Worm (Caenorhabditis elegans) whole organism, L2 larva: ENCODE measurements around the gene C55A6.6.

Source experiments
- F13H6.1 ChIP-seq: sonication (generic microtip); optimal IDR thresholded peaks from 2 replicates; lab custom pipeline; 2016; ENCODE audit warnings: missing genetic modification characterization, missing compliant biosample characterization
- R02D3.7 ChIP-seq: fragments of 150-350 bp; optimal IDR thresholded peaks from 2 replicates; lab custom pipeline; 2014; ENCODE audit warnings: missing biosample characterization, missing genetic modification characterization
- Y55F3AM.14 ChIP-seq: fragments of 200-800 bp; sonication (Bioruptor generic); optimal IDR thresholded peaks from 2 replicates; lab custom pipeline; 2018; ENCODE audit warnings: mild to moderate bottlenecking, missing genetic modification characterization, missing compliant biosample characterization
- alr-1 ChIP-seq: fragments of 150-350 bp; optimal IDR thresholded peaks from 2 replicates; lab custom pipeline; 2014; ENCODE audit warnings: missing biosample characterization, missing genetic modification characterization
- aly-2 ChIP-seq: fragments of 150-350 bp; optimal IDR thresholded peaks from 2 replicates; lab custom pipeline; 2014; ENCODE audit warnings: missing biosample characterization, missing genetic modification characterization
- ceh-16 ChIP-seq: fragments of 150-350 bp; optimal IDR thresholded peaks from 2 replicates; lab custom pipeline; 2014; ENCODE audit warnings: missing biosample characterization, missing genetic modification characterization
- ceh-82 ChIP-seq: fragments of 150-350 bp; optimal IDR thresholded peaks from 2 replicates; lab custom pipeline; 2014; ENCODE audit warnings: missing biosample characterization, missing genetic modification characterization
- crh-2 ChIP-seq: sonication (generic microtip); optimal IDR thresholded peaks from 2 replicates; lab custom pipeline; 2017; ENCODE audit warnings: missing biosample characterization, missing genetic modification characterization
- dmd-4 ChIP-seq: sonication (generic microtip); optimal IDR thresholded peaks from 2 replicates; lab custom pipeline; 2017; ENCODE audit warnings: missing biosample characterization, missing genetic modification characterization
- egl-27 ChIP-seq: sonication (generic microtip); optimal IDR thresholded peaks from 3 replicates; lab custom pipeline; 2017; ENCODE audit warnings: missing biosample characterization, missing genetic modification reagents, missing genetic modification characterization
- elt-1 ChIP-seq: fragments of 150-350 bp; optimal IDR thresholded peaks from 2 replicates; lab custom pipeline; 2014; ENCODE audit warnings: missing biosample characterization, missing genetic modification characterization
- fos-1 ChIP-seq: fragments of 150-350 bp; optimal IDR thresholded peaks from 2 replicates; lab custom pipeline; 2014; ENCODE audit warnings: missing biosample characterization, missing genetic modification characterization
- gmeb-1 ChIP-seq: fragments of 150-350 bp; optimal IDR thresholded peaks from 2 replicates; lab custom pipeline; 2014; ENCODE audit warnings: missing biosample characterization, missing genetic modification characterization
- lin-13 ChIP-seq: fragments of 150-350 bp; optimal IDR thresholded peaks from 2 replicates; lab custom pipeline; 2014; ENCODE audit warnings: missing biosample characterization, missing genetic modification reagents, missing genetic modification characterization
- lin-39 ChIP-seq: fragments of 150-350 bp; optimal IDR thresholded peaks from 2 replicates; lab custom pipeline; 2014; ENCODE audit warnings: missing biosample characterization, missing genetic modification reagents, missing genetic modification characterization
- lsy-2 ChIP-seq, 2 experiments: fragments of 150-350 bp in 1 of 2; sonication (generic microtip) in 1 of 2; optimal IDR thresholded peaks; 2 replicates each; lab custom pipeline; 2014 to 2017; ENCODE audit warnings: missing biosample characterization in 2 of 2, missing genetic modification characterization in 2 of 2
- mbf-1 ChIP-seq: sonication (generic microtip); optimal IDR thresholded peaks from 2 replicates; lab custom pipeline; 2017; ENCODE audit warnings: missing biosample characterization, missing genetic modification characterization
- mdl-1 ChIP-seq, 2 experiments: fragments of 150-350 bp in 1 of 2; sonication (generic microtip) in 1 of 2; optimal IDR thresholded peaks; 2 replicates each; lab custom pipeline; 2017; ENCODE audit warnings: missing biosample characterization in 2 of 2, missing genetic modification characterization in 2 of 2
- nhr-10 ChIP-seq: sonication (generic microtip); optimal IDR thresholded peaks from 2 replicates; lab custom pipeline; 2017; ENCODE audit warnings: missing biosample characterization, missing genetic modification characterization
- nhr-11 ChIP-seq: fragments of 150-350 bp; optimal IDR thresholded peaks from 2 replicates; lab custom pipeline; 2014; ENCODE audit warnings: missing biosample characterization, missing genetic modification characterization
- nhr-12 ChIP-seq: fragments of 150-350 bp; optimal IDR thresholded peaks from 2 replicates; lab custom pipeline; 2014; ENCODE audit warnings: missing biosample characterization, missing genetic modification characterization
- nhr-21 ChIP-seq: fragments of 150-350 bp; optimal IDR thresholded peaks from 2 replicates; lab custom pipeline; 2014; ENCODE audit warnings: missing biosample characterization, missing genetic modification characterization
- nhr-23 ChIP-seq: fragments of 150-350 bp; optimal IDR thresholded peaks from 2 replicates; lab custom pipeline; 2014; ENCODE audit warnings: missing biosample characterization, missing genetic modification reagents, missing genetic modification characterization
- nhr-237 ChIP-seq: fragments of 150-350 bp; optimal IDR thresholded peaks from 2 replicates; lab custom pipeline; 2014; ENCODE audit warnings: missing biosample characterization, missing genetic modification characterization
- nhr-25 ChIP-seq: fragments of 150-350 bp; sonication (generic microtip); optimal IDR thresholded peaks from 3 replicates; lab custom pipeline; 2014; ENCODE audit warnings: missing biosample characterization, missing genetic modification characterization
- nhr-6 ChIP-seq: fragments of 150-350 bp; optimal IDR thresholded peaks from 2 replicates; lab custom pipeline; 2014; ENCODE audit warnings: missing biosample characterization, missing genetic modification characterization
- nhr-77 ChIP-seq: fragments of 150-350 bp; optimal IDR thresholded peaks from 2 replicates; lab custom pipeline; 2014; ENCODE audit warnings: missing biosample characterization, missing genetic modification characterization
- peb-1 ChIP-seq: fragments of 150-350 bp; optimal IDR thresholded peaks from 2 replicates; lab custom pipeline; 2014; ENCODE audit warnings: missing biosample characterization, missing genetic modification characterization
- sem-4 ChIP-seq: fragments of 150-350 bp; optimal IDR thresholded peaks from 2 replicates; lab custom pipeline; 2014; ENCODE audit warnings: missing biosample characterization, missing genetic modification reagents, missing genetic modification characterization
- skn-1 ChIP-seq: sonication (generic microtip); optimal IDR thresholded peaks from 2 replicates; lab custom pipeline; 2017; ENCODE audit warnings: missing biosample characterization, missing genetic modification characterization
- sma-9 ChIP-seq, 2 experiments: fragments of 150-350 bp in 1 of 2; sonication (generic microtip) in 1 of 2; optimal IDR thresholded peaks; 2 replicates each; lab custom pipeline; 2014 to 2016; ENCODE audit warnings: missing genetic modification characterization in 2 of 2, mild to moderate bottlenecking in 1 of 2, missing biosample characterization in 1 of 2, missing compliant biosample characterization in 1 of 2, missing genetic modification reagents in 1 of 2, moderate library complexity in 1 of 2
- snpc-4 ChIP-seq: fragments of 150-350 bp; optimal IDR thresholded peaks from 2 replicates; lab custom pipeline; 2014; ENCODE audit warnings: missing biosample characterization, missing genetic modification characterization
- unc-39 ChIP-seq: fragments of 150-350 bp; optimal IDR thresholded peaks from 2 replicates; lab custom pipeline; 2014; ENCODE audit warnings: missing biosample characterization, missing genetic modification characterization
- unc-62 ChIP-seq: fragments of 150-350 bp; optimal IDR thresholded peaks from 2 replicates; lab custom pipeline; 2014; ENCODE audit warnings: missing biosample characterization, missing genetic modification reagents, missing genetic modification characterization
- zag-1 ChIP-seq: fragments of 150-350 bp; optimal IDR thresholded peaks from 2 replicates; lab custom pipeline; 2014; ENCODE audit warnings: missing biosample characterization, missing genetic modification characterization
- ztf-1 ChIP-seq: fragments of 200-800 bp; sonication (Bioruptor generic); conservative IDR thresholded peaks from 2 replicates; pipeline ENCODE4 v1.3.6; 2022; ENCODE audit warnings: missing genetic modification characterization, missing compliant biosample characterization
- ztf-4 ChIP-seq: fragments of 150-350 bp; optimal IDR thresholded peaks from 2 replicates; lab custom pipeline; 2014; ENCODE audit warnings: missing biosample characterization, missing genetic modification characterization

Gene C55A6.6

ce11 chrV:11520215-11520614, 5.7 kb upstream of the C55A6.6 start, which contains the start of the genes C55A6.11 and C55A6.7:
Gene C55A6.11, plus strand, starts transcription at chrV:11520515.
Gene C55A6.7, minus strand, starts transcription at chrV:11520530.
- TF ChIP-seq skn-1 (tag; lab: Kevin White, UChicago) (no peak), ceh-82 (tag; lab: Kevin White, UChicago) (no peak), aly-2 (no peak), elt-1 (tag; lab: Kevin White, UChicago) (no peak), F13H6.1 (tag; lab: Kevin White, UChicago) (no peak), nhr-6 (tag; lab: Kevin White, UChicago) (no peak), ceh-16 (tag; lab: Kevin White, UChicago) (no peak), mbf-1 (tag; lab: Kevin White, UChicago) (no peak), egl-27 (no peak), fos-1 (no peak)

- TF ChIP-seq sma-9 (GFP tag; optimal IDR thresholded peaks at IDR 0.05; lab: Kevin White, UChicago) (no peak), sma-9 (tag; optimal IDR thresholded peaks at IDR 0.05; lab: Kevin White, UChicago) (no peak), dmd-4 (tag; lab: Kevin White, UChicago) (no peak), egl-27 (no peak), nhr-6 (tag; lab: Kevin White, UChicago) (no peak), crh-2 (no peak), lin-39 (tag; lab: Kevin White, UChicago) (no peak), ceh-16 (tag; lab: Kevin White, UChicago) (no peak), gmeb-1 (tag; lab: Kevin White, UChicago) (no peak), nhr-77 (tag; lab: Kevin White, UChicago) (no peak), snpc-4 (tag; lab: Kevin White, UChicago) (no peak), nhr-12 (tag; lab: Kevin White, UChicago) (no peak), R02D3.7 (tag; lab: Kevin White, UChicago) (no peak), aly-2 (no peak), F13H6.1 (tag; lab: Kevin White, UChicago) (no peak), mbf-1 (tag; lab: Kevin White, UChicago) (no peak), nhr-23 (tag; lab: Kevin White, UChicago) (no peak), lsy-2 (tag; optimal IDR thresholded peaks at IDR 0.05; lab: Kevin White, UChicago) (no peak)
- TF ChIP-seq, all 48 proteins: peak for 0
Measured at ce11 chrV:11517789-11518188, 3.3 kb upstream of the C55A6.6 start, which contains the start of gene C55A6.4. Gene C55A6.4, minus strand, starts transcription at chrV:11517889.

DNA sequence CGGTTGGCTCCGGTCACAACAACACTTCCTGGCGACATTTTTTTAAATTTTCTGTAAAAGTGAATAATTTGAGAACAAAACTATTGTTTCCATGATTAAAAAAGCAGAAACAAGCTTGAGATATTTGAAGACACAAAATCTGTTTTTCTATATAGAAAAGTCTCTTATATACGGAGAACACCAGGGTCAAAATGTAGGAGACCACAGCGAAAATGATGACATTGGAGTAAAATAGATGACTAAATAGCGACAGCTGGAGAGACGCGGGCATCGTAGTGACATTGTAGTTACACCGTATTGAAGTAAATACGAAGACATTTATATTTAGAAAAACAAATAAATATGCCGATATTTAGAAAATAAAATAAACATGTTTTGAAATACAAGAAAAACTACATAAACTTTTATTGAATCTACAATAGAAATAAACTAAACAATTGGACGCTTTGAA, 1.6 kb upstream of the C55A6.6 start, which contains the start of gene sdz-8:
Gene sdz-8 (minus strand): TSS at position 51 of the 451 bp plus-strand sequence.
- TF ChIP-seq sem-4 (tag; lab: Kevin White, UChicago) (no peak), mbf-1 (tag; lab: Kevin White, UChicago) (no peak)

ce11 chrV:11515145-11515544, 608 bp upstream of the C55A6.6 start:
- no peak for TF ChIP-seq egl-27
- no peak for TF ChIP-seq elt-1 (tag; lab: Kevin White, UChicago)
- TF ChIP-seq nhr-11, result no peak
- TF ChIP-seq ztf-1, result no peak
- no peak for TF ChIP-seq zag-1 (tag; lab: Kevin White, UChicago)
- TF ChIP-seq nhr-25 (tag; lab: Kevin White, UChicago), result no peak

- TF ChIP-seq nhr-10 (tag; lab: Kevin White, UChicago) (no peak), crh-2 (no peak), ceh-16 (tag; lab: Kevin White, UChicago) (no peak), nhr-21 (tag; lab: Kevin White, UChicago) (no peak), peb-1 (tag; lab: Kevin White, UChicago) (no peak), lin-13 (GFP tag; lab: Kevin White, UChicago) (no peak), unc-62 (no peak), unc-39 (tag; lab: Kevin White, UChicago) (no peak), Y55F3AM.14 (no peak), ztf-4 (tag; lab: Kevin White, UChicago) (no peak), mdl-1 (tag; optimal IDR thresholded peaks at IDR 0.05; lab: Kevin White, UChicago) (no peak), skn-1 (tag; lab: Kevin White, UChicago) (no peak), fos-1 (no peak), nhr-237 (no peak), nhr-11 (no peak), mbf-1 (tag; lab: Kevin White, UChicago) (no peak), aly-2 (no peak), lsy-2 (tag; optimal IDR thresholded peaks at IDR 0.05; lab: Kevin White, UChicago) (no peak), alr-1 (tag; lab: Kevin White, UChicago) (no peak), sem-4 (tag; lab: Kevin White, UChicago) (no peak)
Measured at ce11 chrV:11513432-11513831, 1.1 kb downstream of the C55A6.6 start, which contains the start of gene C55A6.3. Gene C55A6.3, minus strand, starts transcription at chrV:11513532.
